Fruit fly (Drosophila melanogaster): ENCODE data around the gene hmw.

Gene hmw

DNA sequence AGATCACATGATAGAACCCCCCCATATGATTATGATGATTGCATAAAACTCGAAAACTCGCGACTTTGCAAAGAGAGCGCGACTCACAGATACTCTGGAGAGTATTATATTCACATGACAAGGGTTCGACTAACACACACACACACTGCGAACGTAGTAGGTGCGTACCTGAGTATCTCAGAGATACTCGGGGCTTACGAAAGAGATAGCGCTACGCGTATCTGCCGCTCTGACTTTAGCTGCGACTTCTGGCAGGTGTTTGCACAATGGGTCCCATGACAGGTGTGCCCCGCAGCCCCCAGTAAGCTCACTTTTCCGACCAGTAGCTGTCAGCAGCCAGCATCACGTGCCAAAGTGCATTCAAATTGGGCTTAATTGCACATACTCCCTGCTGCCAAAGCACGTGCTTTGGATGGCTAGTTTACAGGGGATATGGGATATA lies 36.7 kb downstream of the hmw start:
- no peak for TF ChIP-seq Lpt (GFP tag; optimal IDR thresholded peaks at IDR 0.05)
- TF ChIP-seq fd85E (GFP tag; optimal IDR thresholded peaks at IDR 0.05), result no peak
- TF ChIP-seq CG8319 (GFP tag; optimal IDR thresholded peaks at IDR 0.05), result no peak
- no peak for TF ChIP-seq CG11762 (GFP tag; optimal IDR thresholded peaks at IDR 0.05; ENCODE audit: insufficient read depth)
- TF ChIP-seq CG6276 (GFP tag; optimal IDR thresholded peaks at IDR 0.05), result no peak
- no peak for TF ChIP-seq Sox102F (GFP tag; optimal IDR thresholded peaks at IDR 0.05)
- no peak for TF ChIP-seq CG11294 (GFP tag; IDR thresholded peaks at IDR 0.05)
- no peak for TF ChIP-seq OdsH (GFP tag; optimal IDR thresholded peaks at IDR 0.05)
- no peak for TF ChIP-seq Hr39 (GFP tag; optimal IDR thresholded peaks at IDR 0.05)
- TF ChIP-seq Ets96B (tag; optimal IDR thresholded peaks at IDR 0.05), result no peak
- no peak for TF ChIP-seq CG8632 (GFP tag; optimal IDR thresholded peaks at IDR 0.05)
- no peak for TF ChIP-seq dsx (GFP tag; optimal IDR thresholded peaks at IDR 0.05; ENCODE audit: poor library complexity, severe bottlenecking)
- peak; percentile 2 for TF ChIP-seq CG6854 (GFP tag; optimal IDR thresholded peaks at IDR 0.05)
- TF ChIP-seq Eip75B (GFP tag; optimal IDR thresholded peaks at IDR 0.05), result no peak
- TF ChIP-seq CG8119 (GFP tag; IDR thresholded peaks at IDR 0.05), result no peak
- no peak for TF ChIP-seq Hr38 (GFP tag; optimal IDR thresholded peaks at IDR 0.05)
- peak; percentile 76 for TF ChIP-seq fkh (GFP tag; optimal IDR thresholded peaks at IDR 0.05)
- no peak for TF ChIP-seq topi (GFP tag; optimal IDR thresholded peaks at IDR 0.05)
- TF ChIP-seq acj6 (GFP tag; optimal IDR thresholded peaks at IDR 0.05), result no peak
- TF ChIP-seq CG10669 (GFP tag; optimal IDR thresholded peaks at IDR 0.05), result no peak
- no peak for TF ChIP-seq salr (GFP tag; optimal IDR thresholded peaks at IDR 0.05)
- TF ChIP-seq cyc (GFP tag; optimal IDR thresholded peaks at IDR 0.05), result no peak
- TF ChIP-seq spab (GFP tag; optimal IDR thresholded peaks at IDR 0.05), result no peak
- TF ChIP-seq CG3919 (GFP tag; optimal IDR thresholded peaks at IDR 0.05), result no peak
- peak; percentile 3 for TF ChIP-seq CG6808 (GFP tag; optimal IDR thresholded peaks at IDR 0.05)
- TF ChIP-seq Sox14 (GFP tag; optimal IDR thresholded peaks at IDR 0.05), result no peak
- TF ChIP-seq net (GFP tag; optimal IDR thresholded peaks at IDR 0.05), result no peak
- TF ChIP-seq Gug (GFP tag; IDR thresholded peaks at IDR 0.05), result no peak
- no peak for TF ChIP-seq CG16779 (tag; optimal IDR thresholded peaks at IDR 0.05)
- no peak for TF ChIP-seq CG10631 (GFP tag; optimal IDR thresholded peaks at IDR 0.05)
- no peak for TF ChIP-seq Blimp-1 (GFP tag; optimal IDR thresholded peaks at IDR 0.05)
- no peak for TF ChIP-seq fd59A (GFP tag; optimal IDR thresholded peaks at IDR 0.05)
- TF ChIP-seq Hr4 (GFP tag; optimal IDR thresholded peaks at IDR 0.05), result no peak
- TF ChIP-seq CG4318 (GFP tag; optimal IDR thresholded peaks at IDR 0.05), result no peak
- no peak for TF ChIP-seq Ets21C (GFP tag; optimal IDR thresholded peaks at IDR 0.05)
- TF ChIP-seq CG11902 (GFP tag; optimal IDR thresholded peaks at IDR 0.05), result no peak
- no peak for TF ChIP-seq CG32006 (GFP tag; optimal IDR thresholded peaks at IDR 0.05)
- peak; percentile 67 for TF ChIP-seq Eip78C (GFP tag)
- no peak for TF ChIP-seq CG3032 (tag; optimal IDR thresholded peaks at IDR 0.05)
- TF ChIP-seq Sox15 (GFP tag; optimal IDR thresholded peaks at IDR 0.05), result no peak
- TF ChIP-seq Met (GFP tag; optimal IDR thresholded peaks at IDR 0.05), result no peak
- TF ChIP-seq CG9139 (GFP tag; optimal IDR thresholded peaks at IDR 0.05), result no peak
- no peak for TF ChIP-seq dac (GFP tag; optimal IDR thresholded peaks at IDR 0.05)
- TF ChIP-seq CG1621 (tag; optimal IDR thresholded peaks at IDR 0.05), result no peak
- no peak for TF ChIP-seq pdm3 (GFP tag; optimal IDR thresholded peaks at IDR 0.05)
- TF ChIP-seq CG31627 (GFP tag; optimal IDR thresholded peaks at IDR 0.05), result no peak
- no peak for TF ChIP-seq CG6163 (GFP tag; IDR thresholded peaks at IDR 0.05)
- no peak for TF ChIP-seq CG7368 (GFP tag; optimal IDR thresholded peaks at IDR 0.05)
- TF ChIP-seq esn (GFP tag; optimal IDR thresholded peaks at IDR 0.05), result no peak
- TF ChIP-seq eg (GFP tag; IDR thresholded peaks at IDR 0.05), result no peak
- TF ChIP-seq ss (GFP tag; optimal IDR thresholded peaks at IDR 0.05), result peak in 1 of 2 experiments; percentile 22
- TF ChIP-seq Eip93F (GFP tag; optimal IDR thresholded peaks at IDR 0.05), result no peak
- no peak for TF ChIP-seq CG15336 (GFP tag; IDR thresholded peaks at IDR 0.05)

Data from whole organism, prepupa.